Fruit fly (Drosophila melanogaster) whole organism, embryonic: ENCODE measurements around the gene CG43998.

Experiments used
- Bgb ChIP-seq: fragments of 200-800 bp; sonication (Bioruptor generic); IDR thresholded peaks from 2 replicates; pipeline ENCODE4 v1.3.6; 2022; ENCODE audit warnings: missing biosample characterization, missing genetic modification characterization; ENCODE audit not compliant: partially characterized antibody
- CG10366 ChIP-seq: fragments of 200-800 bp; sonication (Bioruptor generic); IDR thresholded peaks from 2 replicates; pipeline ENCODE4 v1.3.6; 2022; ENCODE audit warnings: missing biosample characterization, missing genetic modification characterization
- CG11093 ChIP-seq: fragments of 200-800 bp; sonication (Bioruptor generic); IDR thresholded peaks from 3 replicates; pipeline ENCODE4 v1.3.6; 2022; ENCODE audit warnings: missing biosample characterization, missing genetic modification characterization
- CG11398 ChIP-seq: fragments of 200-800 bp; sonication (Bioruptor generic); optimal IDR thresholded peaks from 2 replicates; lab custom pipeline; 2016; ENCODE audit warnings: missing biosample characterization, missing genetic modification characterization
- CG12659 ChIP-seq: fragments of 200-800 bp; sonication (Bioruptor generic); optimal IDR thresholded peaks from 3 replicates; lab custom pipeline; 2017; ENCODE audit warnings: mild to moderate bottlenecking, missing biosample characterization, missing genetic modification reagents, missing genetic modification characterization
- CG14014 ChIP-seq: fragments of 200-800 bp; sonication (Bioruptor generic); IDR thresholded peaks from 2 replicates; pipeline ENCODE4 v1.3.6; 2022; ENCODE audit warnings: missing biosample characterization, missing genetic modification characterization
- CG15011 ChIP-seq: fragments of 200-800 bp; sonication (Bioruptor generic); optimal IDR thresholded peaks from 3 replicates; lab custom pipeline; 2018; ENCODE audit warnings: missing biosample characterization, mild to moderate bottlenecking, missing genetic modification characterization
- CG15073 ChIP-seq: fragments of 200-800 bp; sonication (Bioruptor generic); optimal IDR thresholded peaks from 2 replicates; lab custom pipeline; 2016; ENCODE audit warnings: missing biosample characterization, missing genetic modification characterization
- CG1602 ChIP-seq: fragments of 200-800 bp; sonication (Bioruptor generic); optimal IDR thresholded peaks from 3 replicates; lab custom pipeline; 2016; ENCODE audit warnings: missing biosample characterization, missing genetic modification characterization
- CG17912 ChIP-seq: fragments of 200-800 bp; sonication (Bioruptor generic); optimal IDR thresholded peaks from 2 replicates; lab custom pipeline; 2018; ENCODE audit warnings: missing biosample characterization, mild to moderate bottlenecking, missing genetic modification characterization
- CG32767 ChIP-seq: fragments of 200-800 bp; sonication (Bioruptor generic); IDR thresholded peaks from 2 replicates; pipeline ENCODE4 v1.3.6; 2022; ENCODE audit warnings: missing biosample characterization, missing genetic modification characterization
- CG3838 ChIP-seq: fragments of 200-800 bp; sonication (Bioruptor generic); optimal IDR thresholded peaks from 3 replicates; lab custom pipeline; 2016; ENCODE audit warnings: missing biosample characterization, missing genetic modification characterization
- CG3847 ChIP-seq: fragments of 200-800 bp; sonication (Bioruptor generic); IDR thresholded peaks from 2 replicates; pipeline ENCODE4 v1.3.6; 2022; ENCODE audit warnings: missing biosample characterization, missing genetic modification characterization
- CG4282 ChIP-seq: fragments of 200-800 bp; sonication (Bioruptor generic); optimal IDR thresholded peaks from 2 replicates; lab custom pipeline; 2016; ENCODE audit warnings: missing biosample characterization, missing genetic modification characterization
- CG43689 ChIP-seq: fragments of 200-800 bp; sonication (Bioruptor generic); IDR thresholded peaks from 2 replicates; pipeline ENCODE4 v1.3.6; 2022; ENCODE audit warnings: missing biosample characterization, missing genetic modification characterization
- CG4424 ChIP-seq: fragments of 200-800 bp; sonication (Bioruptor generic); optimal IDR thresholded peaks from 3 replicates; lab custom pipeline; 2016; ENCODE audit warnings: missing biosample characterization, missing genetic modification characterization
- CG4617 ChIP-seq: fragments of 200-800 bp; sonication (Bioruptor generic); optimal IDR thresholded peaks from 3 replicates; lab custom pipeline; 2016; ENCODE audit warnings: missing biosample characterization, missing genetic modification characterization, borderline replicate concordance
- CG6689 ChIP-seq: fragments of 200-800 bp; sonication (Bioruptor generic); IDR thresholded peaks from 2 replicates; pipeline ENCODE4 v1.3.6; 2022; ENCODE audit warnings: missing biosample characterization, missing genetic modification characterization
- CG7745 ChIP-seq: fragments of 200-800 bp; sonication (Bioruptor generic); optimal IDR thresholded peaks from 2 replicates; lab custom pipeline; 2018; ENCODE audit warnings: missing biosample characterization, mild to moderate bottlenecking, missing genetic modification characterization, moderate library complexity
- CG9932 ChIP-seq: fragments of 200-800 bp; sonication (Bioruptor generic); IDR thresholded peaks from 2 replicates; pipeline ENCODE4 v1.3.6; 2022; ENCODE audit warnings: missing biosample characterization, missing genetic modification characterization
- Chrac-16 ChIP-seq: fragments of 200-800 bp; sonication (Bioruptor generic); optimal IDR thresholded peaks from 3 replicates; lab custom pipeline; 2016; ENCODE audit warnings: missing biosample characterization, missing genetic modification characterization
- D19A ChIP-seq: fragments of 200-800 bp; optimal IDR thresholded peaks from 3 replicates; lab custom pipeline; 2019; ENCODE audit warnings: missing biosample characterization, mild to moderate bottlenecking, missing genetic modification characterization, moderate library complexity
- Fer2 ChIP-seq: fragments of 200-800 bp; sonication (Bioruptor generic); optimal IDR thresholded peaks from 2 replicates; lab custom pipeline; 2018; ENCODE audit warnings: missing biosample characterization, mild to moderate bottlenecking, missing genetic modification characterization, moderate library complexity
- H2.0 ChIP-seq: fragments of 200-800 bp; sonication (Bioruptor generic); IDR thresholded peaks from 2 replicates; pipeline ENCODE4 v1.3.6; 2022; ENCODE audit warnings: missing biosample characterization, missing genetic modification characterization
- HHEX ChIP-seq: fragments of 200-800 bp; sonication (Bioruptor generic); optimal IDR thresholded peaks from 3 replicates; lab custom pipeline; 2017; ENCODE audit warnings: missing biosample characterization, mild to moderate bottlenecking, missing genetic modification characterization, missing genetic modification reagents
- Jarid2 ChIP-seq: fragments of 200-800 bp; sonication (Bioruptor generic); optimal IDR thresholded peaks from 3 replicates; lab custom pipeline; 2017; ENCODE audit warnings: mild to moderate bottlenecking, missing biosample characterization, missing genetic modification reagents, missing genetic modification characterization
- Lpt ChIP-seq: fragments of >200 bp; optimal IDR thresholded peaks from 2 replicates; lab custom pipeline; 2018; ENCODE audit warnings: missing biosample characterization, missing genetic modification characterization
- MBD-R2 ChIP-seq: fragments of 200-800 bp; sonication (Bioruptor generic); IDR thresholded peaks from 2 replicates; pipeline ENCODE4 v1.3.6; 2022; ENCODE audit warnings: missing biosample characterization, missing genetic modification characterization
- PHDP ChIP-seq: fragments of 200-800 bp; sonication (Bioruptor generic); optimal IDR thresholded peaks from 3 replicates; lab custom pipeline; 2018; ENCODE audit warnings: missing biosample characterization, mild to moderate bottlenecking, missing genetic modification characterization, moderate library complexity
- Ravus ChIP-seq: fragments of 200-800 bp; sonication (Bioruptor generic); IDR thresholded peaks from 2 replicates; pipeline ENCODE4 v1.3.6; 2022; ENCODE audit warnings: missing biosample characterization, missing genetic modification characterization
- Spps ChIP-seq: fragments of 200-800 bp; sonication (Bioruptor generic); optimal IDR thresholded peaks from 2 replicates; lab custom pipeline; 2018; ENCODE audit warnings: missing biosample characterization, mild to moderate bottlenecking, missing genetic modification characterization
- Sry-β ChIP-seq: fragments of 200-800 bp; sonication (Bioruptor generic); optimal IDR thresholded peaks from 2 replicates; lab custom pipeline; 2018; ENCODE audit warnings: missing biosample characterization, mild to moderate bottlenecking, missing genetic modification characterization, moderate library complexity
- Tbp ChIP-seq: fragments of >200 bp; optimal IDR thresholded peaks from 2 replicates; lab custom pipeline; 2018; ENCODE audit warnings: missing biosample characterization, missing genetic modification characterization
- ap ChIP-seq: fragments of 200-800 bp; sonication (Bioruptor generic); IDR thresholded peaks from 2 replicates; pipeline ENCODE4 v1.3.6; 2022; ENCODE audit warnings: missing biosample characterization, missing genetic modification characterization
- bcd ChIP-seq: fragments of 200-800 bp; sonication (Bioruptor generic); optimal IDR thresholded peaks from 2 replicates; lab custom pipeline; 2017; ENCODE audit warnings: missing biosample characterization, mild to moderate bottlenecking, missing genetic modification characterization
- br ChIP-seq: fragments of >200 bp; optimal IDR thresholded peaks from 2 replicates; lab custom pipeline; 2017
- bsh ChIP-seq, 2 experiments: fragments of 200-800 bp; sonication (Bioruptor generic); optimal IDR thresholded peaks; 2 replicates each; lab custom pipeline; 2017 to 2018; ENCODE audit warnings: mild to moderate bottlenecking in 2 of 2, missing biosample characterization in 2 of 2, missing genetic modification characterization in 2 of 2, moderate library complexity in 1 of 2
- cato ChIP-seq: fragments of 200-800 bp; sonication (Bioruptor generic); optimal IDR thresholded peaks from 2 replicates; lab custom pipeline; 2016; ENCODE audit warnings: missing biosample characterization, missing genetic modification characterization, borderline replicate concordance
- da ChIP-seq: fragments of 200-800 bp; sonication (Bioruptor generic); optimal IDR thresholded peaks from 2 replicates; lab custom pipeline; 2016; ENCODE audit warnings: missing biosample characterization, missing genetic modification characterization
- disco-r ChIP-seq: fragments of 200-800 bp; sonication (Bioruptor generic); optimal IDR thresholded peaks from 2 replicates; lab custom pipeline; 2016; ENCODE audit warnings: missing biosample characterization, missing genetic modification characterization
- hkb ChIP-seq, 2 experiments: fragments of 200-800 bp in 1 of 2; fragments of >200 bp in 1 of 2; sonication (Bioruptor generic) in 1 of 2; IDR thresholded peaks in 1 of 2; optimal IDR thresholded peaks in 1 of 2; 2 replicates each; pipeline versions ENCODE4 v1.3.6 to Lab custom; 2017 to 2022; ENCODE audit warnings: missing biosample characterization in 1 of 2, missing genetic modification characterization in 1 of 2
- lov ChIP-seq, 2 experiments: fragments of 200-800 bp in 1 of 2; fragments of >200 bp in 1 of 2; sonication (Bioruptor generic) in 1 of 2; IDR thresholded peaks in 1 of 2; optimal IDR thresholded peaks in 1 of 2; 2 replicates in 1 of 2; 3 replicates in 1 of 2; pipeline versions ENCODE4 v1.3.6 to Lab custom; 2017 to 2022; ENCODE audit warnings: missing biosample characterization in 1 of 2, missing genetic modification characterization in 1 of 2
- pros ChIP-seq: fragments of 200-800 bp; sonication (Bioruptor generic); optimal IDR thresholded peaks from 3 replicates; lab custom pipeline; 2019; ENCODE audit warnings: missing biosample characterization, mild to moderate bottlenecking, missing genetic modification characterization, moderate library complexity
- repo ChIP-seq: fragments of 200-800 bp; sonication (Bioruptor generic); optimal IDR thresholded peaks from 2 replicates; lab custom pipeline; 2016; ENCODE audit warnings: missing biosample characterization, missing genetic modification characterization
- stwl ChIP-seq: fragments of 200-800 bp; sonication (Bioruptor generic); optimal IDR thresholded peaks from 3 replicates; lab custom pipeline; 2018; ENCODE audit warnings: missing biosample characterization, mild to moderate bottlenecking, missing genetic modification characterization, moderate library complexity
- tup ChIP-seq: fragments of 200-800 bp; sonication (Bioruptor generic); optimal IDR thresholded peaks from 2 replicates; lab custom pipeline; 2016; ENCODE audit warnings: missing biosample characterization, mild to moderate bottlenecking, missing genetic modification characterization, moderate library complexity

Gene CG43998

dm6 chr3R:23919366-23919765 is 9.4 kb downstream of the CG43998 start (continued):
- TF ChIP-seq CG6689 (GFP tag; lab: Robert Waterston, UW): no peak
- TF ChIP-seq CG11398 (GFP tag; lab: Kevin White, UChicago): no peak
- peak; percentile 4 for TF ChIP-seq D19A (tag; lab: Kevin White, UChicago)
- TF ChIP-seq CG3838 (GFP tag; lab: Kevin White, UChicago): no peak
- TF ChIP-seq HHEX (GFP tag; lab: Kevin White, UChicago): peak; percentile 78
- TF ChIP-seq hkb (optimal IDR thresholded peaks at IDR 0.05; lab: Kevin White, UChicago): no peak
- TF ChIP-seq hkb (GFP tag; IDR thresholded peaks at IDR 0.05; lab: Robert Waterston, UW): peak; percentile 43; the same call in 1 of the 2 replicates
- no peak for TF ChIP-seq MBD-R2 (GFP tag; lab: Robert Waterston, UW)
- TF ChIP-seq Fer2 (tag; lab: Kevin White, UChicago): no peak
- TF ChIP-seq PHDP (tag; lab: Kevin White, UChicago): peak; percentile 56
- TF ChIP-seq tup (GFP tag; lab: Kevin White, UChicago): no peak
- no peak for TF ChIP-seq repo (GFP tag; lab: Kevin White, UChicago)
- no peak for TF ChIP-seq CG1602 (GFP tag; lab: Kevin White, UChicago)
- no peak; the same call in 1 of the 2 replicates for TF ChIP-seq CG10366
- TF ChIP-seq CG3847: no peak
- TF ChIP-seq CG7745 (tag; lab: Kevin White, UChicago): no peak
- peak; percentile 28 for TF ChIP-seq bcd (GFP tag; lab: Kevin White, UChicago)
- TF ChIP-seq CG17912 (GFP tag; lab: Kevin White, UChicago): peak; percentile 48
- no peak for TF ChIP-seq disco-r (GFP tag; lab: Kevin White, UChicago)
- no peak for TF ChIP-seq CG4282
- no peak for TF ChIP-seq Bgb (GFP tag; lab: Robert Waterston, UW)
- TF ChIP-seq Spps (tag; lab: Kevin White, UChicago): no peak
- TF ChIP-seq CG14014 (GFP tag; lab: Robert Waterston, UW): peak; percentile 67; the same call in 1 of the 2 replicates
- TF ChIP-seq Ravus (GFP tag; lab: Robert Waterston, UW): no peak
- no peak for TF ChIP-seq CG15073 (GFP tag; lab: Kevin White, UChicago)
- TF ChIP-seq Jarid2 (GFP tag; lab: Kevin White, UChicago): peak; percentile 36
- no peak for TF ChIP-seq CG9932 (GFP tag; lab: Robert Waterston, UW)
- no peak for TF ChIP-seq H2.0 (GFP tag; lab: Robert Waterston, UW)
- TF ChIP-seq ap (GFP tag; lab: Robert Waterston, UW): no peak
- TF ChIP-seq Chrac-16 (GFP tag; lab: Kevin White, UChicago): no peak
- TF ChIP-seq bsh (GFP tag; optimal IDR thresholded peaks at IDR 0.05; lab: Kevin White, UChicago): no peak
- TF ChIP-seq CG4617: no peak
- TF ChIP-seq CG12659 (GFP tag; lab: Kevin White, UChicago): peak; percentile 38
- TF ChIP-seq lov (optimal IDR thresholded peaks at IDR 0.05; lab: Kevin White, UChicago): no peak
- no peak for TF ChIP-seq lov (GFP tag; IDR thresholded peaks at IDR 0.05; lab: Robert Waterston, UW)
- TF ChIP-seq cato (GFP tag; lab: Kevin White, UChicago): no peak
- no peak for TF ChIP-seq Sry-β (GFP tag; lab: Kevin White, UChicago)
- TF ChIP-seq Lpt (GFP tag; lab: Kevin White, UChicago): no peak
- no peak for TF ChIP-seq da
- TF ChIP-seq CG11093 (GFP tag; lab: Robert Waterston, UW): no peak
- TF ChIP-seq Tbp (GFP tag; lab: Kevin White, UChicago): no peak
- TF ChIP-seq pros (GFP tag; lab: Kevin White, UChicago): no peak
- no peak for TF ChIP-seq stwl
- no peak for TF ChIP-seq CG4424 (GFP tag; lab: Kevin White, UChicago)
- TF ChIP-seq CG32767 (GFP tag; lab: Robert Waterston, UW): no peak; the same call in 1 of the 2 replicates
- peak; percentile 55 for TF ChIP-seq CG15011
- no peak for TF ChIP-seq br (lab: Kevin White, UChicago)
- TF ChIP-seq CG43689 (GFP tag; lab: Robert Waterston, UW): no peak
